Fruit fly (Drosophila melanogaster) whole organism, adult: ENCODE measurements around the gene Ptpa.

Experiments
- CG11617 ChIP-seq: fragments of 200-800 bp; sonication (Bioruptor generic); optimal IDR thresholded peaks from 2 replicates; lab custom pipeline; 2017; ENCODE audit warnings: mild to moderate bottlenecking, missing biosample characterization, missing genetic modification reagents, missing genetic modification characterization
- CG1620 ChIP-seq: fragments of 200-800 bp; sonication (Bioruptor generic); optimal IDR thresholded peaks from 2 replicates; lab custom pipeline; 2016; ENCODE audit warnings: missing biosample characterization, missing genetic modification characterization
- CG7045 ChIP-seq: fragments of 200-800 bp; sonication (Bioruptor generic); optimal IDR thresholded peaks from 2 replicates; lab custom pipeline; 2017; ENCODE audit warnings: missing biosample characterization, mild to moderate bottlenecking, missing genetic modification characterization
- CG7101 ChIP-seq: fragments of 200-800 bp; sonication (Bioruptor generic); optimal IDR thresholded peaks from 2 replicates; lab custom pipeline; 2018; ENCODE audit warnings: missing biosample characterization, mild to moderate bottlenecking, missing genetic modification characterization, moderate library complexity
- Mnt ChIP-seq: fragments of 200-800 bp; sonication (Bioruptor generic); optimal IDR thresholded peaks from 2 replicates; lab custom pipeline; 2016; ENCODE audit warnings: missing biosample characterization, mild to moderate bottlenecking, missing genetic modification characterization
- tj ChIP-seq: fragments of 200-800 bp; sonication (Bioruptor generic); optimal IDR thresholded peaks from 3 replicates; lab custom pipeline; 2017; ENCODE audit warnings: missing biosample characterization, mild to moderate bottlenecking, missing genetic modification characterization, moderate library complexity

dm6 chr2L:3351575-3352219 is 25.1 kb upstream of the Ptpa start:
- TF ChIP-seq tj (GFP tag; lab: Kevin White, UChicago): no peak
- TF ChIP-seq CG11617: no peak
- no peak for TF ChIP-seq CG7045 (GFP tag; lab: Kevin White, UChicago)
- TF ChIP-seq CG7101: no peak
- no peak for TF ChIP-seq Mnt (GFP tag; lab: Kevin White, UChicago)
- TF ChIP-seq CG1620 (GFP tag; lab: Kevin White, UChicago): no peak
